Worm (Caenorhabditis elegans) whole organism, L4/young adult: ENCODE data around the gene ZC395.5.

ENCODE experiments used
- W03F9.2 ChIP-seq: fragments of 150-350 bp; optimal IDR thresholded peaks from 2 replicates; lab custom pipeline; 2014; ENCODE audit warnings: missing biosample characterization, missing genetic modification characterization
- him-1 ChIP-seq: sonication (generic microtip); optimal IDR thresholded peaks from 2 replicates; lab custom pipeline; 2016; ENCODE audit warnings: missing genotype, missing genetic modification reagents, missing genetic modification characterization, missing compliant biosample characterization

DNA sequence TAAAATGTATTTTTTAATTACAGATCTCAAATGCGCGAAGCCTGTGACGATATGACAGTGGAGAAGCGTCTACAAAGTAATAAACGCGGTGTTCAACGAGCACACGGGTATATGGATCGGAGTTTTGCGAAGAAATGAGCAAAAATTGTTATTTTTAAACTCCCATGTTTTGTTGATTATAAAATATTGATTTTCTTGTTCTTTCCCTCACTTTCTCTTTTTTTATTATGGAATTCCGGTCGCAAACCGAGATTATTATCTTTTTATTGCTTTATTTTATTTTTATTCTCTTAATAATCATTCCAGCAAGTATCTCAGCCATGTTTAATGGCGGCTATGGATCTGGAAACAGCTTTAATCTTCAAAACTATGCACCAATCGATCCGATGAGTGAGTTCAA is 43.3 kb downstream of the ZC395.5 start, which contains the start of gene pqe-1:
- TF ChIP-seq him-1 (tag; lab: Kevin White, UChicago), result no peak
- TF ChIP-seq W03F9.2 (tag; lab: Kevin White, UChicago), result no peak
